Worm (Caenorhabditis elegans) whole organism, young adult: ENCODE measurements around the gene sulp-7.

Experiments used
- B0035.1 ChIP-seq: sonication (generic microtip); optimal IDR thresholded peaks from 2 replicates; lab custom pipeline; 2016; ENCODE audit warnings: missing genetic modification characterization, mild to moderate bottlenecking, missing compliant biosample characterization, missing genotype, missing genetic modification reagents
- C06A6.2 ChIP-seq: fragments of 200-800 bp; sonication (Bioruptor generic); conservative IDR thresholded peaks from 2 replicates; pipeline ENCODE4 v1.3.6; 2022; ENCODE audit warnings: missing genetic modification characterization, missing compliant biosample characterization
- D2030.7 ChIP-seq: fragments of 200-800 bp; sonication (Bioruptor generic); IDR thresholded peaks from 2 replicates; pipeline ENCODE4 v1.3.6; 2022; ENCODE audit warnings: missing genetic modification reagents, missing genetic modification characterization, missing compliant biosample characterization
- F10E7.11 ChIP-seq: sonication (generic microtip); optimal IDR thresholded peaks from 2 replicates; lab custom pipeline; 2017; ENCODE audit warnings: mild to moderate bottlenecking, missing genetic modification characterization, moderate library complexity, missing compliant biosample characterization
- F37B4.10 ChIP-seq: fragments of 200-800 bp; sonication (Bioruptor generic); IDR thresholded peaks from 2 replicates; pipeline ENCODE4 v1.3.6; 2022; ENCODE audit warnings: missing genetic modification characterization, missing compliant biosample characterization
- F49E8.2 ChIP-seq: sonication (generic microtip); optimal IDR thresholded peaks from 3 replicates; lab custom pipeline; 2017; ENCODE audit warnings: missing genetic modification characterization, mild to moderate bottlenecking, missing compliant biosample characterization, antibody characterized with exemption, moderate library complexity; ENCODE audit not compliant: insufficient read depth
- K11D2.4 ChIP-seq: fragments of 200-800 bp; sonication (Bioruptor generic); IDR thresholded peaks from 2 replicates; pipeline ENCODE4 v1.3.6; 2022; ENCODE audit warnings: missing genetic modification reagents, missing genetic modification characterization, missing compliant biosample characterization
- K12H6.12 ChIP-seq: fragments of 200-800 bp; sonication (Bioruptor generic); optimal IDR thresholded peaks from 2 replicates; lab custom pipeline; 2018; ENCODE audit warnings: mild to moderate bottlenecking, missing genetic modification characterization, missing compliant biosample characterization
- Y79H2A.3 ChIP-seq: fragments of 200-800 bp; sonication (Bioruptor generic); conservative IDR thresholded peaks from 2 replicates; pipeline ENCODE4 v1.3.6; 2022; ENCODE audit warnings: missing genetic modification reagents, missing genetic modification characterization, missing compliant biosample characterization
- Y95B8A.8 ChIP-seq: fragments of 200-800 bp; sonication (Bioruptor generic); IDR thresholded peaks from 2 replicates; pipeline ENCODE4 v1.3.6; 2022; ENCODE audit warnings: missing genetic modification reagents, missing genetic modification characterization, missing compliant biosample characterization
- aptf-2 ChIP-seq: fragments of 200-800 bp; sonication (Bioruptor generic); conservative IDR thresholded peaks from 2 replicates; pipeline ENCODE4 v1.3.6; 2022; ENCODE audit warnings: missing genetic modification reagents, missing genetic modification characterization, missing compliant biosample characterization
- aptf-3 ChIP-seq: fragments of 200-800 bp; sonication (Bioruptor generic); IDR thresholded peaks from 2 replicates; pipeline ENCODE4 v1.3.6; 2022; ENCODE audit warnings: missing genetic modification characterization, missing compliant biosample characterization
- attf-3 ChIP-seq: fragments of 200-800 bp; sonication (Bioruptor generic); conservative IDR thresholded peaks from 2 replicates; pipeline ENCODE4 v1.3.6; 2022; ENCODE audit warnings: missing genetic modification reagents, missing genetic modification characterization, missing compliant biosample characterization
- ceh-100 ChIP-seq: fragments of 200-800 bp; sonication (Bioruptor generic); IDR thresholded peaks from 2 replicates; pipeline ENCODE4 v1.3.6; 2022; ENCODE audit warnings: missing genetic modification reagents, missing genetic modification characterization, missing compliant biosample characterization
- ceh-27 ChIP-seq: fragments of 200-800 bp; sonication (Bioruptor generic); optimal IDR thresholded peaks from 2 replicates; lab custom pipeline; 2018; ENCODE audit warnings: mild to moderate bottlenecking, missing genetic modification characterization, moderate library complexity, missing compliant biosample characterization
- chd-7 ChIP-seq: sonication (generic microtip); optimal IDR thresholded peaks from 2 replicates; lab custom pipeline; 2016; ENCODE audit warnings: mild to moderate bottlenecking, missing genetic modification characterization, moderate library complexity, missing compliant biosample characterization
- die-1 ChIP-seq: sonication (generic microtip); optimal IDR thresholded peaks from 2 replicates; lab custom pipeline; 2016; ENCODE audit warnings: missing genotype, mild to moderate bottlenecking, missing genetic modification characterization, missing compliant biosample characterization
- dox-1 ChIP-seq: fragments of 200-800 bp; sonication (Bioruptor generic); IDR thresholded peaks from 2 replicates; pipeline ENCODE4 v1.3.6; 2022; ENCODE audit warnings: missing genetic modification reagents, missing genetic modification characterization, missing compliant biosample characterization
- dpff-1 ChIP-seq: sonication (generic microtip); optimal IDR thresholded peaks from 2 replicates; lab custom pipeline; 2017; ENCODE audit warnings: mild to moderate bottlenecking, missing genetic modification characterization, missing compliant biosample characterization
- egl-18 ChIP-seq: fragments of 200-800 bp; sonication (Bioruptor generic); IDR thresholded peaks from 2 replicates; pipeline ENCODE4 v1.3.6; 2022; ENCODE audit warnings: missing genetic modification reagents, missing genetic modification characterization, missing compliant biosample characterization
- egl-44 ChIP-seq: fragments of 200-800 bp; sonication (Bioruptor generic); IDR thresholded peaks from 2 replicates; pipeline ENCODE4 v1.3.6; 2022; ENCODE audit warnings: missing genetic modification reagents, missing genetic modification characterization, missing compliant biosample characterization
- egrh-3 ChIP-seq: fragments of 200-800 bp; sonication (Bioruptor generic); IDR thresholded peaks from 2 replicates; pipeline ENCODE4 v1.3.6; 2022; ENCODE audit warnings: missing genetic modification reagents, missing genetic modification characterization, missing compliant biosample characterization
- hlh-12 ChIP-seq: sonication (generic microtip); optimal IDR thresholded peaks from 2 replicates; lab custom pipeline; 2016; ENCODE audit warnings: missing genetic modification characterization, missing compliant biosample characterization
- hmg-20 ChIP-seq: fragments of 200-800 bp; sonication (Bioruptor generic); IDR thresholded peaks from 2 replicates; pipeline ENCODE4 v1.3.6; 2022; ENCODE audit warnings: missing genetic modification reagents, missing genetic modification characterization, missing compliant biosample characterization
- let-526 ChIP-seq: fragments of 200-800 bp; sonication (Bioruptor generic); IDR thresholded peaks from 2 replicates; pipeline ENCODE4 v1.3.6; 2022; ENCODE audit warnings: missing genetic modification reagents, missing genetic modification characterization, missing compliant biosample characterization
- let-607 ChIP-seq, 2 experiments: fragments of 200-800 bp in 1 of 2; sonication (Bioruptor generic) in 1 of 2; sonication (generic microtip) in 1 of 2; optimal IDR thresholded peaks; 2 replicates each; lab custom pipeline; 2016 to 2018; ENCODE audit warnings: mild to moderate bottlenecking in 2 of 2, missing compliant biosample characterization in 2 of 2, missing genetic modification characterization in 2 of 2, moderate library complexity in 2 of 2, missing genotype in 1 of 2
- lin-35 ChIP-seq, 3 experiments: fragments of 150-350 bp in 2 of 3; sonication (generic microtip) in 1 of 3; optimal IDR thresholded peaks; 2 replicates each; lab custom pipeline; 2014 to 2018; ENCODE audit warnings: missing biosample characterization in 3 of 3, missing genetic modification characterization in 3 of 3, missing genetic modification reagents in 3 of 3
- lin-40 ChIP-seq: sonication (generic microtip); optimal IDR thresholded peaks from 2 replicates; lab custom pipeline; 2016; ENCODE audit warnings: missing genetic modification characterization, mild to moderate bottlenecking, missing compliant biosample characterization, missing genotype, missing genetic modification reagents
- lir-1 ChIP-seq: fragments of 200-800 bp; sonication (Bioruptor generic); conservative IDR thresholded peaks from 2 replicates; pipeline ENCODE4 v1.3.6; 2022; ENCODE audit warnings: missing genetic modification reagents, missing genetic modification characterization, missing compliant biosample characterization
- lsl-1 ChIP-seq: fragments of 200-800 bp; sonication (Bioruptor generic); optimal IDR thresholded peaks from 2 replicates; lab custom pipeline; 2018; ENCODE audit warnings: mild to moderate bottlenecking, missing genetic modification characterization, moderate library complexity, missing compliant biosample characterization
- madf-10 ChIP-seq: sonication (generic microtip); optimal IDR thresholded peaks from 2 replicates; lab custom pipeline; 2016; ENCODE audit warnings: mild to moderate bottlenecking, missing genetic modification characterization, missing compliant biosample characterization
- madf-8 ChIP-seq: fragments of 200-800 bp; sonication (Bioruptor generic); conservative IDR thresholded peaks from 2 replicates; pipeline ENCODE4 v1.3.6; 2022; ENCODE audit warnings: missing genetic modification reagents, missing genetic modification characterization, missing compliant biosample characterization
- mcd-1 ChIP-seq: fragments of 200-800 bp; sonication (Bioruptor generic); IDR thresholded peaks from 2 replicates; pipeline ENCODE4 v1.3.6; 2022; ENCODE audit warnings: missing genetic modification reagents, missing genetic modification characterization, missing compliant biosample characterization
- nfya-1 ChIP-seq: sonication (generic microtip); optimal IDR thresholded peaks from 2 replicates; lab custom pipeline; 2017; ENCODE audit warnings: antibody characterized with exemption, missing compliant biosample characterization, missing genetic modification characterization, borderline replicate concordance; ENCODE audit not compliant: insufficient read depth
- nfya-2 ChIP-seq: fragments of 200-800 bp; sonication (Bioruptor generic); IDR thresholded peaks from 2 replicates; pipeline ENCODE4 v1.3.6; 2022; ENCODE audit warnings: missing genetic modification reagents, missing genetic modification characterization, missing compliant biosample characterization
- nfyb-1 ChIP-seq: fragments of 200-800 bp; sonication (Bioruptor generic); IDR thresholded peaks from 2 replicates; pipeline ENCODE4 v1.3.6; 2022; ENCODE audit warnings: missing genetic modification reagents, missing genetic modification characterization, missing compliant biosample characterization
- nhr-80 ChIP-seq: sonication (generic microtip); optimal IDR thresholded peaks from 2 replicates; lab custom pipeline; 2016; ENCODE audit warnings: missing genetic modification characterization, missing compliant biosample characterization
- pbrm-1 ChIP-seq: fragments of 200-800 bp; sonication (Bioruptor generic); IDR thresholded peaks from 2 replicates; pipeline ENCODE4 v1.3.6; 2022; ENCODE audit warnings: missing genetic modification reagents, missing genetic modification characterization, missing compliant biosample characterization
- rec-8 ChIP-seq, 2 experiments: sonication (generic microtip); optimal IDR thresholded peaks; 2 replicates each; lab custom pipeline; 2016; ENCODE audit warnings: mild to moderate bottlenecking in 2 of 2, missing genetic modification characterization in 2 of 2, missing genetic modification reagents in 2 of 2, missing genotype in 2 of 2, missing biosample characterization in 1 of 2, missing compliant biosample characterization in 1 of 2, moderate library complexity in 1 of 2
- repo-1 ChIP-seq: sonication (generic microtip); optimal IDR thresholded peaks from 2 replicates; lab custom pipeline; 2017; ENCODE audit warnings: mild to moderate bottlenecking, missing genetic modification characterization, missing compliant biosample characterization
- unc-130 ChIP-seq: sonication (generic microtip); optimal IDR thresholded peaks from 2 replicates; lab custom pipeline; 2016; ENCODE audit warnings: missing genetic modification reagents, missing genetic modification characterization, missing compliant biosample characterization
- unc-62 ChIP-seq: fragments of 150-350 bp; optimal IDR thresholded peaks from 2 replicates; lab custom pipeline; 2014; ENCODE audit warnings: missing biosample characterization, missing genetic modification reagents, missing genetic modification characterization
- xnd-1 ChIP-seq: sonication (generic microtip); optimal IDR thresholded peaks from 2 replicates; lab custom pipeline; 2016; ENCODE audit warnings: missing genotype, missing genetic modification reagents, missing genetic modification characterization, missing compliant biosample characterization
- zim-3 ChIP-seq: sonication (generic microtip); optimal IDR thresholded peaks from 2 replicates; lab custom pipeline; 2017; ENCODE audit warnings: mild to moderate bottlenecking, missing genetic modification characterization, moderate library complexity, missing compliant biosample characterization
- ztf-26 ChIP-seq: sonication (generic microtip); optimal IDR thresholded peaks from 2 replicates; lab custom pipeline; 2017; ENCODE audit warnings: missing genetic modification characterization, missing compliant biosample characterization

The sulp-7 gene

ce11 chrX:11031047-11031695 is 49.3 kb upstream of the sulp-7 start (continued):
- TF ChIP-seq pbrm-1 (GFP tag; lab: Robert Waterston, UW): peak; percentile 63
- peak in 1 of 3 experiments; percentile 64 for TF ChIP-seq lin-35 (GFP tag; optimal IDR thresholded peaks at IDR 0.05; lab: Kevin White, UChicago)
- TF ChIP-seq ceh-27 (GFP tag; lab: Kevin White, UChicago): peak; percentile 80
- TF ChIP-seq chd-7 (tag; lab: Kevin White, UChicago): peak; percentile 43
- peak; percentile 68 for TF ChIP-seq repo-1 (tag; lab: Kevin White, UChicago)
- TF ChIP-seq nfya-2 (GFP tag; lab: Robert Waterston, UW): no peak
- peak; percentile 94 for TF ChIP-seq lin-40 (tag; lab: Kevin White, UChicago)
- peak; percentile 51; the same call in 1 of the 2 replicates for TF ChIP-seq C06A6.2
- no peak for TF ChIP-seq unc-62 (GFP tag; lab: Kevin White, UChicago)
- TF ChIP-seq madf-8 (GFP tag; lab: Robert Waterston, UW): no peak
- TF ChIP-seq nhr-80 (tag; lab: Kevin White, UChicago): peak; percentile 78
- TF ChIP-seq K12H6.12 (tag; lab: Kevin White, UChicago): peak; percentile 97
- peak; percentile 72 for TF ChIP-seq mcd-1 (GFP tag; lab: Robert Waterston, UW)
- no peak for TF ChIP-seq zim-3
- TF ChIP-seq let-607 (tag; optimal IDR thresholded peaks at IDR 0.05; lab: Kevin White, UChicago): peak; percentile 52 to 80
- TF ChIP-seq ceh-100 (GFP tag; lab: Robert Waterston, UW): 0 out of 2 replicates have a peak, but pooled peaks have one; percentile 19
- TF ChIP-seq F49E8.2: no peak
- peak; percentile 31 for TF ChIP-seq hmg-20 (GFP tag; lab: Robert Waterston, UW)
- TF ChIP-seq D2030.7 (GFP tag; lab: Robert Waterston, UW): peak; percentile 26; the same call in 1 of the 2 replicates
- peak; percentile 54 for TF ChIP-seq B0035.1
- TF ChIP-seq F10E7.11 (tag; lab: Kevin White, UChicago): peak; percentile 37
- TF ChIP-seq Y95B8A.8 (GFP tag; lab: Robert Waterston, UW): no peak
- peak in 1 of 2 experiments; percentile 52 for TF ChIP-seq rec-8 (tag; optimal IDR thresholded peaks at IDR 0.05; lab: Kevin White, UChicago)
- no peak for TF ChIP-seq xnd-1 (tag; lab: Kevin White, UChicago)
- TF ChIP-seq die-1 (tag; lab: Kevin White, UChicago): peak; percentile 21
- TF ChIP-seq aptf-2 (GFP tag; lab: Robert Waterston, UW): no peak
- TF ChIP-seq Y79H2A.3 (GFP tag; lab: Robert Waterston, UW): no peak
- TF ChIP-seq let-526: no peak; the same call in 1 of the 2 replicates
- no peak for TF ChIP-seq hlh-12 (tag; lab: Kevin White, UChicago)
- TF ChIP-seq nfyb-1 (GFP tag; lab: Robert Waterston, UW): peak; percentile 80
- 0 out of 2 replicates have a peak, but pooled peaks have one; percentile 47 for TF ChIP-seq lir-1 (GFP tag; lab: Robert Waterston, UW)
- TF ChIP-seq lsl-1 (GFP tag; lab: Kevin White, UChicago): no peak
- 0 out of 2 replicates have a peak, but pooled peaks have one; percentile 22 for TF ChIP-seq F37B4.10 (GFP tag; lab: Robert Waterston, UW)
- TF ChIP-seq egl-18: peak; percentile 77; the same call in 1 of the 2 replicates
- no peak for TF ChIP-seq nfya-1 (tag; lab: Kevin White, UChicago)
- TF ChIP-seq attf-3: no peak; the same call in 1 of the 2 replicates
- peak; percentile 86 for TF ChIP-seq egrh-3 (GFP tag; lab: Robert Waterston, UW)
- no peak for TF ChIP-seq dpff-1
- TF ChIP-seq dox-1: peak; percentile 90
- TF ChIP-seq egl-44 (GFP tag; lab: Robert Waterston, UW): no peak
- no peak for TF ChIP-seq unc-130 (GFP tag; lab: Kevin White, UChicago)
- TF ChIP-seq K11D2.4 (GFP tag; lab: Robert Waterston, UW): no peak
- peak; percentile 62 for TF ChIP-seq madf-10 (tag; lab: Kevin White, UChicago)
- TF ChIP-seq ztf-26 (tag; lab: Kevin White, UChicago): peak; percentile 83
- TF ChIP-seq aptf-3: no peak
